Fruit fly (Drosophila melanogaster) whole organism, embryonic: ENCODE data around the gene CG10301.

Experiments
- Ada2b ChIP-seq: fragments of 200-800 bp; sonication (Bioruptor generic); IDR thresholded peaks from 2 replicates; pipeline ENCODE4 v1.3.6; 2022; ENCODE audit warnings: missing biosample characterization, missing genetic modification characterization
- CG10462 ChIP-seq: fragments of 200-800 bp; sonication (Bioruptor generic); optimal IDR thresholded peaks from 2 replicates; lab custom pipeline; 2016; ENCODE audit warnings: missing biosample characterization, missing genetic modification characterization
- CG11696 ChIP-seq: fragments of 200-800 bp; sonication (Bioruptor generic); IDR thresholded peaks from 2 replicates; pipeline ENCODE4 v1.3.6; 2022; ENCODE audit warnings: missing biosample characterization, missing genetic modification characterization
- CG12071 ChIP-seq: fragments of 200-800 bp; sonication (Bioruptor generic); optimal IDR thresholded peaks from 3 replicates; lab custom pipeline; 2018; ENCODE audit warnings: missing biosample characterization, mild to moderate bottlenecking, missing genetic modification characterization
- CG12659 ChIP-seq: fragments of 200-800 bp; sonication (Bioruptor generic); optimal IDR thresholded peaks from 3 replicates; lab custom pipeline; 2017; ENCODE audit warnings: mild to moderate bottlenecking, missing biosample characterization, missing genetic modification reagents, missing genetic modification characterization
- CG12744 ChIP-seq: fragments of 200-800 bp; sonication (Bioruptor generic); optimal IDR thresholded peaks from 2 replicates; lab custom pipeline; 2016; ENCODE audit warnings: missing biosample characterization, missing genetic modification characterization
- CG14050 ChIP-seq: fragments of 200-800 bp; sonication (Bioruptor generic); IDR thresholded peaks from 3 replicates; pipeline ENCODE4 v1.3.6; 2022; ENCODE audit warnings: missing biosample characterization, missing genetic modification characterization
- CG15011 ChIP-seq: fragments of 200-800 bp; sonication (Bioruptor generic); optimal IDR thresholded peaks from 3 replicates; lab custom pipeline; 2018; ENCODE audit warnings: missing biosample characterization, mild to moderate bottlenecking, missing genetic modification characterization
- CG15696 ChIP-seq: fragments of 200-800 bp; sonication (Bioruptor generic); optimal IDR thresholded peaks from 2 replicates; lab custom pipeline; 2019; ENCODE audit warnings: missing biosample characterization, mild to moderate bottlenecking, missing genetic modification characterization, moderate library complexity
- CG1647 ChIP-seq: fragments of 200-800 bp; sonication (Bioruptor generic); optimal IDR thresholded peaks from 3 replicates; lab custom pipeline; 2016; ENCODE audit warnings: missing biosample characterization, missing genetic modification characterization
- CG16779 ChIP-seq: fragments of 200-800 bp; sonication (Bioruptor generic); IDR thresholded peaks from 2 replicates; pipeline ENCODE4 v1.3.6; 2022; ENCODE audit warnings: missing biosample characterization, missing genetic modification characterization
- CG17328 ChIP-seq: fragments of 200-800 bp; sonication (Bioruptor generic); IDR thresholded peaks from 2 replicates; pipeline ENCODE4 v1.3.6; 2022; ENCODE audit warnings: missing biosample characterization, missing genetic modification characterization
- CG17385 ChIP-seq: fragments of 200-800 bp; sonication (Bioruptor generic); optimal IDR thresholded peaks from 3 replicates; lab custom pipeline; 2018; ENCODE audit warnings: missing biosample characterization, mild to moderate bottlenecking, missing genetic modification characterization
- CG2889 ChIP-seq: fragments of 200-800 bp; sonication (Bioruptor generic); IDR thresholded peaks from 3 replicates; pipeline ENCODE4 v1.3.6; 2022; ENCODE audit warnings: missing biosample characterization, missing genetic modification characterization
- CG34224 ChIP-seq: fragments of 200-800 bp; sonication (Bioruptor generic); IDR thresholded peaks from 3 replicates; pipeline ENCODE4 v1.3.6; 2022; ENCODE audit warnings: missing biosample characterization, missing genetic modification characterization; ENCODE audit not compliant: partially characterized antibody
- CG8281 ChIP-seq: fragments of 200-800 bp; sonication (Bioruptor generic); optimal IDR thresholded peaks from 2 replicates; lab custom pipeline; 2018; ENCODE audit warnings: missing biosample characterization, mild to moderate bottlenecking, missing genetic modification characterization, moderate library complexity
- CG9876 ChIP-seq: fragments of 200-800 bp; sonication (Bioruptor generic); optimal IDR thresholded peaks from 2 replicates; lab custom pipeline; 2016; ENCODE audit warnings: missing biosample characterization, missing genetic modification characterization
- Dbx ChIP-seq: fragments of 200-800 bp; sonication (Bioruptor generic); IDR thresholded peaks from 3 replicates; pipeline ENCODE4 v1.3.6; 2022; ENCODE audit warnings: missing biosample characterization, missing genetic modification characterization
- Deaf1 ChIP-seq: fragments of 200-800 bp; optimal IDR thresholded peaks from 3 replicates; lab custom pipeline; 2019; ENCODE audit warnings: missing biosample characterization, mild to moderate bottlenecking, missing genetic modification characterization, moderate library complexity
- Dfd ChIP-seq, 2 experiments: fragments of >200 bp; optimal IDR thresholded peaks; 2 replicates each; lab custom pipeline; 2017; ENCODE audit warnings: missing biosample characterization in 2 of 2, missing genetic modification characterization in 2 of 2
- H15 ChIP-seq: fragments of 200-800 bp; sonication (Bioruptor generic); IDR thresholded peaks from 3 replicates; pipeline ENCODE4 v1.3.6; 2022; ENCODE audit warnings: missing biosample characterization, missing genetic modification characterization
- HLH4C ChIP-seq: fragments of 200-800 bp; sonication (Bioruptor generic); IDR thresholded peaks from 3 replicates; pipeline ENCODE4 v1.3.6; 2022; ENCODE audit warnings: missing biosample characterization, missing genetic modification characterization; ENCODE audit not compliant: partially characterized antibody
- Hmx ChIP-seq: fragments of 200-800 bp; sonication (Bioruptor generic); optimal IDR thresholded peaks from 2 replicates; lab custom pipeline; 2016; ENCODE audit warnings: missing biosample characterization, missing genetic modification characterization
- Hr51 ChIP-seq, 2 experiments: fragments of 200-800 bp; sonication (Bioruptor generic); optimal IDR thresholded peaks; 2 replicates in 1 of 2; 3 replicates in 1 of 2; lab custom pipeline; 2016 to 2018; ENCODE audit warnings: missing biosample characterization in 2 of 2, missing genetic modification characterization in 2 of 2, mild to moderate bottlenecking in 1 of 2, moderate library complexity in 1 of 2
- Jarid2 ChIP-seq: fragments of 200-800 bp; sonication (Bioruptor generic); optimal IDR thresholded peaks from 3 replicates; lab custom pipeline; 2017; ENCODE audit warnings: mild to moderate bottlenecking, missing biosample characterization, missing genetic modification reagents, missing genetic modification characterization
- Lpt ChIP-seq: fragments of >200 bp; optimal IDR thresholded peaks from 2 replicates; lab custom pipeline; 2018; ENCODE audit warnings: missing biosample characterization, missing genetic modification characterization
- Nf-YA ChIP-seq: fragments of 200-800 bp; sonication (Bioruptor generic); IDR thresholded peaks from 2 replicates; pipeline ENCODE4 v1.3.6; 2022; ENCODE audit warnings: missing biosample characterization, missing genetic modification characterization
- Nf-YB ChIP-seq: fragments of 200-800 bp; sonication (Bioruptor generic); optimal IDR thresholded peaks from 3 replicates; lab custom pipeline; 2019; ENCODE audit warnings: missing biosample characterization, mild to moderate bottlenecking, missing genetic modification characterization, moderate library complexity
- Nf-YC ChIP-seq: fragments of 200-800 bp; optimal IDR thresholded peaks from 3 replicates; lab custom pipeline; 2019; ENCODE audit warnings: missing biosample characterization, mild to moderate bottlenecking, missing genetic modification characterization, moderate library complexity
- PHDP ChIP-seq: fragments of 200-800 bp; sonication (Bioruptor generic); optimal IDR thresholded peaks from 3 replicates; lab custom pipeline; 2018; ENCODE audit warnings: missing biosample characterization, mild to moderate bottlenecking, missing genetic modification characterization, moderate library complexity
- Vsx1 ChIP-seq: fragments of 200-800 bp; sonication (Bioruptor generic); optimal IDR thresholded peaks from 2 replicates; lab custom pipeline; 2017; ENCODE audit warnings: missing biosample characterization, mild to moderate bottlenecking, missing genetic modification characterization, missing genetic modification reagents
- chif ChIP-seq, 2 experiments: fragments of 200-800 bp; sonication (Bioruptor generic); optimal IDR thresholded peaks; 3 replicates each; lab custom pipeline; 2016; ENCODE audit warnings: missing biosample characterization in 2 of 2, missing genetic modification characterization in 2 of 2
- crc ChIP-seq: fragments of 200-800 bp; sonication (Bioruptor generic); optimal IDR thresholded peaks from 2 replicates; lab custom pipeline; 2016; ENCODE audit warnings: missing biosample characterization, missing genetic modification characterization
- dmrt99B ChIP-seq: fragments of 200-800 bp; sonication (Bioruptor generic); optimal IDR thresholded peaks from 2 replicates; lab custom pipeline; 2018; ENCODE audit warnings: missing biosample characterization, mild to moderate bottlenecking, missing genetic modification characterization, moderate library complexity
- esg ChIP-seq: fragments of 200-800 bp; sonication (Bioruptor generic); conservative IDR thresholded peaks from 2 replicates; pipeline ENCODE4 v1.3.6; 2022; ENCODE audit warnings: missing biosample characterization, missing genetic modification characterization
- eve ChIP-seq, 2 experiments: fragments of >200 bp; optimal IDR thresholded peaks; 2 replicates each; lab custom pipeline; 2017; ENCODE audit warnings: missing biosample characterization in 2 of 2, missing genetic modification characterization in 2 of 2
- fd64A ChIP-seq: fragments of 200-800 bp; sonication (Bioruptor generic); optimal IDR thresholded peaks from 3 replicates; lab custom pipeline; 2018; ENCODE audit warnings: missing biosample characterization, mild to moderate bottlenecking, missing genetic modification characterization
- fd96Cb ChIP-seq: fragments of 200-800 bp; sonication (Bioruptor generic); optimal IDR thresholded peaks from 2 replicates; lab custom pipeline; 2018; ENCODE audit warnings: missing biosample characterization, mild to moderate bottlenecking, missing genetic modification characterization, moderate library complexity
- gcm ChIP-seq: fragments of 200-800 bp; sonication (Bioruptor generic); optimal IDR thresholded peaks from 2 replicates; lab custom pipeline; 2019; ENCODE audit warnings: missing biosample characterization, mild to moderate bottlenecking, missing genetic modification characterization, moderate library complexity
- grau ChIP-seq: fragments of 200-800 bp; optimal IDR thresholded peaks from 3 replicates; lab custom pipeline; 2019; ENCODE audit warnings: missing biosample characterization, mild to moderate bottlenecking, missing genetic modification characterization, moderate library complexity
- grn ChIP-seq: fragments of 200-800 bp; sonication (Bioruptor generic); optimal IDR thresholded peaks from 3 replicates; lab custom pipeline; 2017; ENCODE audit warnings: missing biosample characterization, missing genetic modification characterization
- ham ChIP-seq: fragments of 200-800 bp; sonication (Bioruptor generic); IDR thresholded peaks from 2 replicates; pipeline ENCODE4 v1.3.6; 2022; ENCODE audit warnings: missing biosample characterization, missing genetic modification characterization
- maf-S ChIP-seq: fragments of 200-800 bp; sonication (Bioruptor generic); optimal IDR thresholded peaks from 2 replicates; lab custom pipeline; 2016; ENCODE audit warnings: missing biosample characterization, missing genetic modification characterization
- mam ChIP-seq: fragments of 200-800 bp; sonication (Bioruptor generic); optimal IDR thresholded peaks from 3 replicates; lab custom pipeline; 2016; ENCODE audit warnings: missing biosample characterization, missing genetic modification characterization
- org-1 ChIP-seq: fragments of 200-800 bp; sonication (Bioruptor generic); optimal IDR thresholded peaks from 2 replicates; lab custom pipeline; 2017; ENCODE audit warnings: missing biosample characterization, missing genetic modification characterization
- sc ChIP-seq, 3 experiments: fragments of >200 bp in 2 of 3; fragments of 200-800 bp in 1 of 3; sonication (Bioruptor generic) in 1 of 3; optimal IDR thresholded peaks; 2 replicates in 2 of 3; 3 replicates in 1 of 3; lab custom pipeline; 2017; ENCODE audit warnings: mild to moderate bottlenecking in 1 of 3, missing biosample characterization in 1 of 3, missing genetic modification characterization in 1 of 3, missing genetic modification reagents in 1 of 3
- ssp ChIP-seq: fragments of 200-800 bp; sonication (Bioruptor generic); IDR thresholded peaks from 2 replicates; pipeline ENCODE4 v1.3.6; 2022; ENCODE audit warnings: missing biosample characterization, missing genetic modification characterization
- trh ChIP-seq: fragments of 200-800 bp; sonication (Bioruptor generic); optimal IDR thresholded peaks from 2 replicates; lab custom pipeline; 2016; ENCODE audit warnings: missing biosample characterization, missing genetic modification characterization
- unpg ChIP-seq: fragments of 200-800 bp; sonication (Bioruptor generic); optimal IDR thresholded peaks from 3 replicates; lab custom pipeline; 2018; ENCODE audit warnings: missing biosample characterization, mild to moderate bottlenecking, missing genetic modification characterization, moderate library complexity
- vnd ChIP-seq: fragments of 200-800 bp; sonication (Bioruptor generic); IDR thresholded peaks from 3 replicates; pipeline ENCODE4 v1.3.6; 2022; ENCODE audit warnings: missing biosample characterization, missing genetic modification characterization; ENCODE audit not compliant: partially characterized antibody

The CG10301 gene

dm6 chr3R:23726740-23727139 lies 16.8 kb downstream of the CG10301 start (continued):
- TF ChIP-seq Nf-YC (tag; lab: Kevin White, UChicago) (peak; percentile 35), CG8281 (tag; lab: Kevin White, UChicago) (peak; percentile 10), CG16779 (GFP tag; lab: Robert Waterston, UW) (0 out of 2 replicates have a peak, but pooled peaks have one; percentile 64), Jarid2 (peak; percentile 60), grau (tag; lab: Kevin White, UChicago) (peak; percentile 87), crc (peak; percentile 53), Lpt (GFP tag; lab: Kevin White, UChicago) (no peak), Nf-YB (GFP tag; lab: Kevin White, UChicago) (peak; percentile 64), Dbx (GFP tag; lab: Robert Waterston, UW) (peak; percentile 92), PHDP (tag; lab: Kevin White, UChicago) (peak; percentile 90), HLH4C (no peak), gcm (GFP tag; lab: Kevin White, UChicago) (peak; percentile 52), trh (no peak), CG15696 (tag; lab: Kevin White, UChicago) (peak; percentile 28), Dfd (GFP tag; optimal IDR thresholded peaks at IDR 0.05; lab: Kevin White, UChicago) (no peak), Ada2b (GFP tag; lab: Robert Waterston, UW) (peak; percentile 85), vnd (GFP tag; lab: Robert Waterston, UW) (no peak), CG15011 (GFP tag; lab: Kevin White, UChicago) (peak; percentile 82), CG14050 (GFP tag; lab: Robert Waterston, UW) (peak; percentile 67), esg (GFP tag; lab: Robert Waterston, UW) (peak; percentile 70), fd96Cb (peak; percentile 49), CG17328 (peak; percentile 67), Hr51 (GFP tag; optimal IDR thresholded peaks at IDR 0.05; lab: Kevin White, UChicago) (peak; percentile 45 to 86), CG2889 (GFP tag; lab: Robert Waterston, UW) (peak; percentile 78; the same call in 1 of the 3 replicates), CG9876 (GFP tag; lab: Kevin White, UChicago) (peak; percentile 1), Nf-YA (GFP tag; lab: Robert Waterston, UW) (peak; percentile 55), mam (GFP tag; lab: Kevin White, UChicago) (peak; percentile 85), ssp (peak; percentile 54), Vsx1 (GFP tag; lab: Kevin White, UChicago) (peak; percentile 35), fd64A (GFP tag; lab: Kevin White, UChicago) (no peak), ham (peak; percentile 75; the same call in 1 of the 2 replicates), unpg (peak; percentile 82), maf-S (GFP tag; lab: Kevin White, UChicago) (peak; percentile 73), Hmx (GFP tag; lab: Kevin White, UChicago) (peak; percentile 66), dmrt99B (peak; percentile 84), CG1647 (GFP tag; lab: Kevin White, UChicago) (peak; percentile 65), CG11696 (GFP tag; lab: Robert Waterston, UW) (peak; percentile 59), grn (GFP tag; lab: Kevin White, UChicago) (no peak), Deaf1 (tag; lab: Kevin White, UChicago) (peak; percentile 63), H15 (peak; percentile 60; the same call in 1 of the 3 replicates), chif (GFP tag; optimal IDR thresholded peaks at IDR 0.05; lab: Kevin White, UChicago) (peak; percentile 45 to 57), sc (optimal IDR thresholded peaks at IDR 0.05; lab: Kevin White, UChicago) (no peak), sc (GFP tag; optimal IDR thresholded peaks at IDR 0.05; lab: Kevin White, UChicago) (no peak), CG17385 (GFP tag; lab: Kevin White, UChicago) (peak; percentile 72), CG12744 (peak; percentile 53), CG34224 (GFP tag; lab: Robert Waterston, UW) (no peak), CG10462 (peak; percentile 49), CG12071 (GFP tag; lab: Kevin White, UChicago) (peak; percentile 60), eve (GFP tag; optimal IDR thresholded peaks at IDR 0.05; lab: Kevin White, UChicago) (peak in 1 of 2 experiments; percentile 11), CG12659 (peak; percentile 86), org-1 (peak; percentile 73)
